Worm (Caenorhabditis elegans): Measurements from ENCODE around the gene C08F11.10.

C08F11.10 gene

DNA sequence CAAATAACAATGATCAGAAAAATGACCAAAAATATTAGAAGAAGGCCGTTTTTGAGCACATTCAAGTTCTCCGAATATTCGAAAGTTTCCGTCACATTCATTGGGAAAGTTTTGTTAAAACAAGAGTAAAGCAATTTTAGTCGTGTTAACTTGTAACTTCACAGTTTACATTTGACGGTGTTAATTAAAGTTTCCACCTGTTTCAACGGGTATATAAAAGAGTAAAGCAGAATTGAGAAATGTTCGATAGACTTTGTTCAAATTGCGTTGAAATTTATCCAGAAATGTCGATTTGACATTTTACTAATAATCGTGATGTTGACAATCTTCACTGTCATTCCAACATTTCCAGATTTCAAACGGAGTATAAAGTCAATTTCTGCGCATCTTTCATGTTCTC, 3.2 kb downstream of the C08F11.10 start, which contains the start of gene srz-29:
Gene srz-29 (minus strand): TSS at position 101 of the 400 bp plus-strand sequence.
- no peak for TF ChIP-seq daf-8 (GFP tag; IDR thresholded peaks at IDR 0.05)
- TF ChIP-seq Y105C5A.15 (GFP tag; IDR thresholded peaks at IDR 0.05): no peak
- TF ChIP-seq hmg-1.1 (GFP tag; IDR thresholded peaks at IDR 0.05): no peak
- TF ChIP-seq mdt-29 (GFP tag; IDR thresholded peaks at IDR 0.05): no peak

DNA sequence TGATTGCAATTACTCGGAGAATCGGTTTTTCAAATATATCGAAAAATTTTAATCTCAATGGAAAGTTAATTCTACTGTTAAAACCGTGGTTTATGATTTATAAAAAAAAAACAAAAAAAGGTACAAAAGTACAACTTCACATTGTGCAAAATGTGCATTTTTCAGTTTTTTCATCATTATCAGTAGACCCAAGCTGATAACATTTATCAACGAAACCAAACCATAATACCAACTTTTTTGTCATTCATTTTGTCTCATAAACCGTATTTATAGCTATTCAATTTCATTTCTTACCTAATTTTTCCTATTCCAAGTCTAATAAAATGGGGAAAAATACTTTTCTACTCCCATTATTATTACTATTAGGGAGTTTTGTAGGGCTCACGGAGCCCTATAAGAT, 10.0 kb downstream of the C08F11.10 start, which contains the start of gene ugt-22:
Gene ugt-22 (plus strand): TSS at position 234 of the 400 bp plus-strand sequence.
- peak; percentile 83 for TF ChIP-seq pqm-1 (tag; optimal IDR thresholded peaks at IDR 0.05)
- peak; percentile 50 for TF ChIP-seq dmd-6 (GFP tag; IDR thresholded peaks at IDR 0.05)
- no peak for TF ChIP-seq snpc-4 (tag; optimal IDR thresholded peaks at IDR 0.05)
- TF ChIP-seq ztf-7 (tag; optimal IDR thresholded peaks at IDR 0.05): peak; percentile 31
- no peak for TF ChIP-seq hmg-1.1 (GFP tag; IDR thresholded peaks at IDR 0.05)
- TF ChIP-seq Y5F2A.4 (GFP tag; optimal IDR thresholded peaks at IDR 0.05): no peak
- no peak for TF ChIP-seq dmd-8 (GFP tag; IDR thresholded peaks at IDR 0.05)
- TF ChIP-seq nhr-77 (tag; optimal IDR thresholded peaks at IDR 0.05): peak; percentile 5
- TF ChIP-seq nhr-25 (tag; optimal IDR thresholded peaks at IDR 0.05; ENCODE audit: borderline replicate concordance, insufficient read depth): no peak
- no peak for TF ChIP-seq zag-1 (tag; optimal IDR thresholded peaks at IDR 0.05)
- TF ChIP-seq dve-1 (tag; optimal IDR thresholded peaks at IDR 0.05; ENCODE audit: insufficient read depth): peak; percentile 37
- TF ChIP-seq ceh-44 (GFP tag; IDR thresholded peaks at IDR 0.05): no peak
- no peak for TF ChIP-seq daf-16 (GFP tag; optimal IDR thresholded peaks at IDR 0.05)
- TF ChIP-seq daf-16 (tag; optimal IDR thresholded peaks at IDR 0.05): peak; percentile 47

DNA sequence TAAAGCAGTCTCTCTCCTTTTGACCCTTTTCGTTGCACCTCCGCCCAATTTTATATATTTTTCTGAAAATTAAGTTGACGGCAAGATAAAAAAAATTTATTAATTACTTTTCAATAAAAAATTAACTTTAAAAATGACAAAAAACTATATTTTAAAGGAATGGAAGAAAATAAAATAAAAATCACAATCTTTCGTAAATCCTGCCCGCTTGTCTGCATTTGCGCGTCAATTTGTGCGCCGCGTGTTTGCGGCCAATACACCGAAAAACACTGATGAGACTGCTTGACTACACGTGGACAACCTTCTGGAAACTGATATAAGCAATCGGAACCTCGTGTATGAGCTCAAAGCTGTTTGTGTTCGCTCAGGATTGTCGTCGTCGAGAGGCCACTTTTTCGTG, 12.1 kb downstream of the C08F11.10 start, which contains the start of gene C08F11.7:
Gene C08F11.7 (plus strand): TSS at position 301 of the 400 bp plus-strand sequence.
- TF ChIP-seq lin-15B (tag; optimal IDR thresholded peaks at IDR 0.05) (no peak), tag-97 (GFP tag; IDR thresholded peaks at IDR 0.05) (no peak)

DNA sequence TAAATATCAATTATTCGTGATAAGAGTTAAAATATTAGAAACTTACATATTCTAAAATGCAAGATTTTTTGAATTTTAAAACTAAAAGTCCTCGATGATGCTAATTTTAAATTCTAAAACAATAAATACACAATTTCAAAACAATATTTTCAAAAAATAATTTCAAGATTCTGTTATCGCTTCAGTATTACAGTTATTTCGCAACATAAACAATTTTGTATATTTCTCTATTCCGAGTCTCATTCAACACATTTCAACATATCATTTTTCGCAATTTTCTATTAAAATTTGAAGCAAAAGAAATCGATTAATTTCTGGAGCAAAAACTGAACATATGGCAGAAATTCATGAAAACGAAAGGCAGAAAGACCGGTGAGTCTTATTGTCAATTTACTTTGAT, 15.9 kb downstream of the C08F11.10 start, which contains the start of gene fbxa-98:
Gene fbxa-98 (plus strand): TSS at position 243 of the 400 bp plus-strand sequence.
- TF ChIP-seq daf-16 (GFP tag; optimal IDR thresholded peaks at IDR 0.05): no peak
- TF ChIP-seq daf-16 (tag; optimal IDR thresholded peaks at IDR 0.05): peak; percentile 80
- no peak for TF ChIP-seq ztf-11 (tag; optimal IDR thresholded peaks at IDR 0.05)
- TF ChIP-seq jun-1 (tag; optimal IDR thresholded peaks at IDR 0.05): no peak
- TF ChIP-seq spr-1 (tag; optimal IDR thresholded peaks at IDR 0.05): no peak
- peak; percentile 18 for TF ChIP-seq ztf-7 (tag; optimal IDR thresholded peaks at IDR 0.05)
- TF ChIP-seq dpl-1 (GFP tag; optimal IDR thresholded peaks at IDR 0.05): no peak

DNA sequence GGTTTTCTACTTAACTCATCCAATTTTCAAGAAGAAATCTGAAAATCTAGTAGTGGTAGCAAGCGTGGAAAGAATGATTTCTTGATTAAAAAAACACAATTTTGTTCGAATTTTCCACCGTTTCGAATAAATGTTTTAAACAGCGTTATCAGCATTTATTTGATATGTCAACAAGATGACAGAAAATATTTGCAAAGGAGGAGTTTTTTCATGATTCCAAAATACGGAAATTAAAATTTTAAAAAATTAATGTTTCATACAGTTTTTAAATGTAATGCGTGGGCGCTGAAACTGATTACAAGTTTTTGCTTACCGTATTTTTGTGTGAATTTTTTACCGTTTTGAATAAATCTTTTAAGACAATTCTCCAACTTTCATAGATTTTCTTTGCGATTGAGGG, 16.4 kb downstream of the C08F11.10 start:
- TF ChIP-seq unc-62 (GFP tag; optimal IDR thresholded peaks at IDR 0.05 in 1 of 2) (peak in 1 of 2 experiments; percentile 69), unc-62 (tag; optimal IDR thresholded peaks at IDR 0.05) (no peak), tag-97 (GFP tag; IDR thresholded peaks at IDR 0.05) (no peak), pqm-1 (tag; optimal IDR thresholded peaks at IDR 0.05) (peak; percentile 24), daf-16 (GFP tag; optimal IDR thresholded peaks at IDR 0.05) (no peak), daf-16 (tag; optimal IDR thresholded peaks at IDR 0.05) (peak; percentile 57)

DNA sequence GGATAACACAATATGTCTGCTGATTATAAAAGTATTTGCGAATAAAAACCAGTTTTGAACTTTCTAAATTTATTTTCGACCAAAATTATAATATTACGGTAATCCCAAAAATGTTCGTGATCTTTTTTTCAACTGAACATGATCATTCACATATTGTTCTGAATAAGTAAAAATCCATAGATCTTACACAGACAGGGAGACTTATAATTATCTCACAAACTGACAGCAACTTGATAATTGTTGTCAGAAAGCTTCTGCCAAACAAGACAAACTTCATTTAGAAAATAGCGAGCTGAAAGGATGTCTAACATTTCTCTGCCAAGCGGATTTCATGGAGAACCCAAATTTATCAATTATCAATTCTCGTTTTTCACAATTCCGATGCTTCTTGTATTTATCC, 22.6 kb downstream of the C08F11.10 start, which contains the start of gene sru-21:
Gene sru-21 (plus strand): TSS at position 301 of the 400 bp plus-strand sequence.
- no peak for TF ChIP-seq duxl-1 (tag; optimal IDR thresholded peaks at IDR 0.05; ENCODE audit: poor library complexity)

DNA sequence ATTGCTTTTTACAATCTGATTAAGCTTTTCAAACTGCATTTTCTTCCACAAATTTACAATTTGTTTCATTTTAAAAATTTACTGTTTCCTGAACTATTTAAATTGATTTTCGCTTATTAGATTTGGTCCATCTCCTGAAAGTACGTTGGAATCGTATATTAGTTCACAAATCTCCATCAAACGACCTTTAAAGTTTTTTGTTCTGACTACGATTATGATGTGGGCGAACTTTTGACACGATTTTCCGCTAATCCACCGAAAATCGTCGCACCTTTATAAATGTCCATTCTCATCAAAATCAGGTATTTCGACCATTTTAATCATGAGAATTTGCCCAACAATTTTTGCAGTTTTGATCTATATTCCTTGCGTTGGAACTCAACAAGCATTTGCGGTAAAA, 25.5 kb downstream of the C08F11.10 start, which contains the start of gene C08F11.1:
Gene C08F11.1 (plus strand): TSS at position 301 of the 400 bp plus-strand sequence.
- TF ChIP-seq nhr-11 (tag; optimal IDR thresholded peaks at IDR 0.05): no peak

DNA sequence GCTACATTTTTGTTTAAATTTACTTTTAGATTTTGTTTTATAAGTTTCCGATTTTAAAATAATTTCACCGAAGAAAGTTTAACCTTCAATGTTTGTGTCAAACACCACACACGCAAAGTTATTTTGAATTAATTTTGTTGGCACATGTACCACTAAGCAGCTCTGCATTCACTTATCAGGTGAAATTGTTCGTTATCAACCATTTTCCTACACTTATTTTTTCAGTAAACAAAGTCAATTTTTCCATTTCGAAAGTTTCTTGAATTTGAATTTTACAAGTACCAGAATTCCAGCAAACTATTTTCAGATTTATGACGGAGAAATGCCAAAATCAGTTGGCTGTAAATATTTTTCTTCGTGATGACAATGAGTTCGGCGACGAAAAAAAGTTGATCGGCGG, 29.8 kb downstream of the C08F11.10 start, which contains the start of gene C08F11.3:
Gene C08F11.3 (plus strand): TSS at position 301 of the 400 bp plus-strand sequence.
- no peak for TF ChIP-seq daf-16 (GFP tag; optimal IDR thresholded peaks at IDR 0.05)
- TF ChIP-seq daf-16 (tag; optimal IDR thresholded peaks at IDR 0.05): peak; percentile 71
- no peak for TF ChIP-seq ces-1 (GFP tag; optimal IDR thresholded peaks at IDR 0.05)
- peak; percentile 1 for TF ChIP-seq nhr-28 (tag; optimal IDR thresholded peaks at IDR 0.05)

Measured in whole organism, L4 larva.